Worm (Caenorhabditis elegans): ENCODE data around the gene ttr-40.

DNA sequence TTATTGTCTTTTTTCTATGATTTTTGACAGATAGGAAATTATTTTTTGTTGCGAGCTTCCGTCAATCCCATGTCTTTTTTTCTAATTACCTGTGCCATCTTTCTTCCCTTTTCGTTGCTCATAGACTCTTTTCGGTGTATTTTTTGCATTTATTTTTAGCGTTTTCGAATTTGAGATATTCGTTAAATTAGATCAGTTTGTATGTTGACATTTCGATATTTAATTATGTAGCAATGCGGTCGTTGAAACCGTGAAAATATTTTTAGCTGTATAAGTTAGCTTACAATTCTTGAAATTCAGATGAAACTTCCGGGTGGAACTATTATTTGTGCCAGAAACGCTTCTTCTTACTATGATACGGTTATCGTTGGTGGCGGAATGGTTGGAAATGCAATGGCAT, 18.8 kb downstream of the ttr-40 start, which contains the start of gene coq-6:
- no peak for TF ChIP-seq mdl-1 (tag; optimal IDR thresholded peaks at IDR 0.05)
- no peak for TF ChIP-seq nhr-77 (tag; optimal IDR thresholded peaks at IDR 0.05)
- TF ChIP-seq ztf-11 (tag; optimal IDR thresholded peaks at IDR 0.05) = no peak
- no peak for TF ChIP-seq sma-3 (GFP tag; optimal IDR thresholded peaks at IDR 0.05)
- no peak for TF ChIP-seq fos-1 (tag; optimal IDR thresholded peaks at IDR 0.05)
- no peak for TF ChIP-seq elt-3 (tag; optimal IDR thresholded peaks at IDR 0.05)
- no peak for TF ChIP-seq egl-27 (tag; optimal IDR thresholded peaks at IDR 0.05)
- no peak for TF ChIP-seq nhr-237 (tag; optimal IDR thresholded peaks at IDR 0.05)
- TF ChIP-seq lsy-2 (tag; optimal IDR thresholded peaks at IDR 0.05) = no peak
- no peak for TF ChIP-seq F13H6.1 (tag; optimal IDR thresholded peaks at IDR 0.05)
- no peak for TF ChIP-seq nhr-129 (tag; optimal IDR thresholded peaks at IDR 0.05)

Data from whole organism, L2 larva.